Fruit fly (Drosophila melanogaster): Measurements from ENCODE around the gene MME1.

DNA sequence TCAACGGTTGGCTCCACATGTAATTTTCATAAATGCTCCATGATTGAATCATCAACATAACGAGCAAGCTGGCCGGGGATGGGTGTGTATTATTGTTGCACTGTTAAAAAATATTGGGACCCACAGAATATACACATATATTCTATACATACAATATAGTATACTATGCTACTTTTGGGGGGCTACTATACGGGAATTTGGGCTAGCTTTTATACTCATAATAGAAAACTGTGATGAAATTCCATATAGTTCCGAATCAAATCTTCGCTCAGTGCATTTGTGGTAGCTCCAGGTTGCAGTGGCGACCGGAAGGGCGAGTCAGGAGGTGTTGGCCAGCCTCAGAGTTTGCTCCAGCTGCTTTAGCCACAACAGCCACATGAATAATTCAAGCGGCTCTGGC lies 44.5 kb downstream of the MME1 start:
- no peak for TF ChIP-seq Dif (GFP tag; optimal IDR thresholded peaks at IDR 0.05; ENCODE audit: partially characterized antibody)
- TF ChIP-seq Jra (GFP tag; optimal IDR thresholded peaks at IDR 0.05), result no peak
- no peak for TF ChIP-seq Mio (GFP tag; optimal IDR thresholded peaks at IDR 0.05)
- TF ChIP-seq Hr78 (GFP tag; optimal IDR thresholded peaks at IDR 0.05), result no peak
- TF ChIP-seq dmrt93B (GFP tag; optimal IDR thresholded peaks at IDR 0.05), result no peak
- TF ChIP-seq jim (GFP tag; optimal IDR thresholded peaks at IDR 0.05), result no peak

Measured in whole organism, wandering third instar larva.